Fruit fly (Drosophila melanogaster) whole organism: Measurements from ENCODE around the gene Mnt.

ENCODE experiments used
- CG8478 ChIP-seq: fragments of >200 bp; optimal IDR thresholded peaks from 2 replicates; lab custom pipeline; 2018; ENCODE audit warnings: inconsistent platforms
- Dll ChIP-seq: fragments of >200 bp; optimal IDR thresholded peaks from 2 replicates; lab custom pipeline; 2017
- EcR ChIP-seq, 2 experiments: fragments of >200 bp; optimal IDR thresholded peaks; 2 replicates each; lab custom pipeline; 2017; ENCODE audit warnings: missing biosample characterization in 2 of 2, missing genetic modification characterization in 2 of 2, missing genetic modification reagents in 2 of 2
- pan ChIP-seq: fragments of >200 bp; optimal IDR thresholded peaks from 2 replicates; lab custom pipeline; 2017
- psq ChIP-seq: fragments of >200 bp; optimal IDR thresholded peaks from 2 replicates; lab custom pipeline; 2017
- usp ChIP-seq: fragments of >200 bp; optimal IDR thresholded peaks from 2 replicates; lab custom pipeline; 2017; ENCODE audit warnings: missing biosample characterization, missing genetic modification characterization, mixed read lengths

The Mnt gene

DNA sequence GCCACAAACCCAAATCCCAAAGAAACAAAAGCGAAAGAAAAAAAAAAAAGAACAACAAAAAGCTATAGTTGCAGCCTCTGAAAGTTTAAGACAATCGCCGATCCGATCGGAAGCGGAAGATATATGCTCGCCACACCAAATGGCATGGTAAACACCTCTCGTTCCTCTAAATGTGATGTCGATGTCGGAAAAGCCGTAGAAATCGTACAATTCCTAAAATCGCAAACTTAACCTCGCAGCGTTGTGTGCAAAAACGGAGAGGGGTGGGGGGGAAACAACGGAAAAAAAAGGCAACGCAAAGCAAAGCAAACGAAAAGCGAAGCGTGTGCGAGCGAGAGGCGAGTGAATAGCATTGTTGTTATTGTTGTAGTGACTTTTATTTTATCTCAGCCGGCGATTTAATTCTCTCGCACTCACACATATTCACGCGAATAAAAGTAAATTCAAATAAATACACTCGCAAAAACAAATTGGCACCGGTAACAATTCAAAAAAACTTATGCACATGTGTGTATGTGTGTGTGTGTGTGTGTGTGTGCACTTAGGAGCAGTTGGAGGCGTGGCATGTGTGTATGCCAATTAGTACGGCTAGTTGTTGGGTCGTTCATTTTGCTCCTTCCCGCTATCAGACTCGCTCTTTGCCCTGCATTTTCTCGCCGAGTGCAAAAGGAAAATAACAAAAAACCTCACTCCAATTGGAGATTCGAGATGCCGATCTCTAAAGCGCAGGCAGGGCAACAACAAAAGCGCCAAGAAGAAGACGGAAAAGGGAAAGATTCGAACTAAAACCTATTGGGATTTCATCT lies 48.8 kb downstream of the Mnt start:
- TF ChIP-seq usp: no peak
- TF ChIP-seq EcR (GFP tag; optimal IDR thresholded peaks at IDR 0.05; lab: Kevin White, UChicago): no peak
- TF ChIP-seq psq (lab: Kevin White, UChicago): no peak

DNA sequence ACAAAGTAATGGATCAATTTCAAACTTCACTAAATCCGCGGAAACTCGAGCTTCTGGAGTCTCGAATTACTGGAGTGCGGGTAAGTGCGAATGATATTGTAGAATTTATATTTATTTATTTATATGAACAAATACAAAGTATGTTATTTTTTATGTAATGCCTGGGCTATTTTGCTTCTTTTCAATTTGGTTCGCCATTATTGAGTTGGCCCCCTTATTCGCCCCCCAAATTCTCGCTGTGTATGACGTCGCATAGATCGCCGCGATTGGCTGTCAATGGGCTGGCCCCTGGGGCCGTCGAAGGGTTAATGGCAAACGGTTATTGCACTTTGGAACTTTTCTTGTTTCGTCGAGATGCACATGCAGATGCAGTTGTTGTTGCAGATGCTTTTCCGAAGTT lies 50.0 kb downstream of the Mnt start:
- TF ChIP-seq EcR (GFP tag; optimal IDR thresholded peaks at IDR 0.05; lab: Kevin White, UChicago) (peak in 1 of 2 experiments; percentile 38), psq (lab: Kevin White, UChicago) (no peak)

DNA sequence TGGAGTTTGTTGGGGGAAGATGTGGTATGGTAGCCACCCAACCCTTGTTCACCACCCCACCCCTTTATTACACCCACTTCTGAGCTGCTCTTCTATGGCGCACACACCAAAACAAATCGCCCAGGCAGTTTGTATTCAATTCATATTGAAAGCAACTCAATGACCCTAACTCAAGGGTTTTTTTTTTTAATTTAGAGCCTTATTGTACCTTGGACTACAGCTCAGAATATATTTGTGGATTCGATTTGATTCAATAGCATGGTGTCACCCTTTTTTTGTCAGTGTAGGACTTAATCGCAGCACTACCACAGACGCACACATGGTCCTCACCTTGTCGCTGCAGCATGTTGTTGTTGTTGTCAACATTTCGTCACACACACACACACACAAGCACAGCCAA lies 50.6 kb downstream of the Mnt start:
- no peak for TF ChIP-seq usp
- no peak for TF ChIP-seq CG8478 (lab: Kevin White, UChicago)
- no peak for TF ChIP-seq Dll (lab: Kevin White, UChicago)
- no peak for TF ChIP-seq pan
- TF ChIP-seq psq (lab: Kevin White, UChicago): no peak
- TF ChIP-seq EcR (GFP tag; optimal IDR thresholded peaks at IDR 0.05; lab: Kevin White, UChicago): no peak

DNA sequence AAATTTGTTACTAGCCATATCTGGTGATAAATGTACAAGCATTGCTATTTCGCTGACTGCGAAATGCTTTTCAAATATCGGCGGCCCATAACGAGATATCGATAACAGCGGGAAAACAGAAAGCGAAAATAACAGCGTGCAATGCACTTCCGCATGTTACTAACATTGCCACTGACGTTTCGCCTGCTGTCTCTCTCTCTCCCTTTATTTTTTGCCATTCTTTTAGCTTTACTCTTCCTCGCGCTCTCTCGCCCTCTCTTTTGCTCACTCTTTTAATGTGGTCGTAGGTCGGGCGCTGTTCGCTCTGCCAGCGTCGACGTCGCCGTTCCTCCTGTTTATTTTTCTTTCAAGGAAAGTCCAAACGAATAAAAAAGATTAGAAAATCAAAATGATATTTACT lies 51.4 kb downstream of the Mnt start:
- no peak for TF ChIP-seq pan
- no peak for TF ChIP-seq CG8478 (lab: Kevin White, UChicago)
- TF ChIP-seq Dll (lab: Kevin White, UChicago): no peak
- no peak for TF ChIP-seq EcR (GFP tag; optimal IDR thresholded peaks at IDR 0.05; lab: Kevin White, UChicago)
- no peak for TF ChIP-seq psq (lab: Kevin White, UChicago)
- TF ChIP-seq usp: no peak

DNA sequence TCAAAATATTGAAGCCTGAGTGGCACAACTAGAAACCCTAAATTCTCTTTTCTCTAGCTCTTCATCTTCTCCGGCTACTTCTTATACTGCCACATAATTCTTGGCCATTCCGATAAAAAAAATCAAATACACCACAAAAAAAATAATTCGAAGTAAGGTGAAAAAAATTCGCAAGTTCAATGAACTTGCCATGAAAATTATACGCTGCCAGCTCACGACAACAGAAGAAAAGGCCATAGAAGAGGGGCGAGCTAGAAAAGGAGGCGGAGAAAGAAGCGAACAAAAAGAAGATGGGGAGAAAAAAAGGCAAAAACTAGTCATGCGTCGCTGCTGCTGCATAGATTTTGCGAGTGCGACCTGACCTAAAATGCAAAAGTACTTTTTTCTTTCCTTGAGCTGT lies 53.4 kb downstream of the Mnt start:
- peak in 1 of 2 experiments; percentile 64 for TF ChIP-seq EcR (GFP tag; optimal IDR thresholded peaks at IDR 0.05; lab: Kevin White, UChicago)
- no peak for TF ChIP-seq psq (lab: Kevin White, UChicago)

DNA sequence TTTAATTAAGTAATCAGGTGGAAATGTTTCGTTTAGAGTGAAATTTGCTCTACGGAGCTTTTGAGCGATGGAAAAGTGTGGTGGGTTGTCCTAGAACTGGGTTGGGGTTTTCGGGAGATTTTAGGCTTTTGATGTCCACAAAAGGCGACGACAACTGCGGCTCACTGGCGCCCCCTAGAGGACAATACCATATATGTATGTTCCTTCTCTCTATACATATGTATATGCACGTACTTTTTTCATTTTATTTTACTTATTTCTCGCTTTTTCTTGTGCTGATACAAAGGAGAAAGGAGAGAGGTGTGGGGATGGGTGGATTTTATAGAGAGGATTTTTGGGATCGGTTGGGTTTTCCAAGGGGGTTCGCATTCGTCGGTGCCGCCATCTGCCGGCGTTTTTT lies 54.3 kb downstream of the Mnt start:
- TF ChIP-seq Dll (lab: Kevin White, UChicago) (no peak), CG8478 (lab: Kevin White, UChicago) (no peak)

DNA sequence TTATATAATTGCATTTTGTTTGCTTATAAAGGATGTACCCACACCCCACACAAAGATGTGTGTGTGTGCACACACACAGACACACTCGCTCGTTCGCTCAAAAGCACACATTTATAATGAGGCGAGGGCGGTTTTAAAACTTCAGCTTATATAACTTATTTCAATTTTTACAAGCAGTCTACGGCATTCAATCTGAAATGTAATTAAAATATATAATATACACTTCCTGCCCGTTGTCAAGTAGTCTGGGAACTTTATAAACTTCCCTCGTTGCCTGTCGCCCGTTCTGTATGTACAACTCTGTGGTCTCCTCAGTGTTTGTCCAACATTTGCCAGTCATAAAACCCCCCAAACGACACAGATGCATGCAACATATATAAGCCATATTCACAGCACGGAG lies 59.3 kb downstream of the Mnt start:
- TF ChIP-seq usp: no peak
- no peak for TF ChIP-seq psq (lab: Kevin White, UChicago)
- no peak for TF ChIP-seq pan
- no peak for TF ChIP-seq Dll (lab: Kevin White, UChicago)
- TF ChIP-seq CG8478 (lab: Kevin White, UChicago): no peak
- TF ChIP-seq EcR (GFP tag; optimal IDR thresholded peaks at IDR 0.05; lab: Kevin White, UChicago): no peak

DNA sequence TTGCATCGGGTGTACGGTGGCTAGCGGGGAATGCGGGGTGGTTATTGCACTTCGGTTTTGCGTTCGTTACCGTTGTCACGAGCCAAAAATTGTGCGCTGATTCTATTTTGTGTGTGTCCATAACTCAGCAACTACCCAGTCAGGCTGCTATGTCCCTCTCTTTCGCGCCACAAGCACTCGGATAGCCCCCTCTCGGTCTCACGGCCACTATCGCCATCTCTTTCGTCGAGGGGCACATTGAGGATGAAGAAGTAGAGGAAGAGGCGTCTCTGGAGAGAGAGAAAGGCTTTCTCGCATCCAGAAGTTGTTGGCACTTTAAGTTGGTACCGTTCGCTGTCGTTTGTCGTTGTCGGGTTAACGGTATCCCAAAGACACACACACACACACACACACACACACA lies 66.2 kb downstream of the Mnt start:
- TF ChIP-seq usp: no peak
- no peak for TF ChIP-seq psq (lab: Kevin White, UChicago)
- no peak for TF ChIP-seq CG8478 (lab: Kevin White, UChicago)
- no peak for TF ChIP-seq pan
- no peak for TF ChIP-seq Dll (lab: Kevin White, UChicago)
- no peak for TF ChIP-seq EcR (GFP tag; optimal IDR thresholded peaks at IDR 0.05; lab: Kevin White, UChicago)

DNA sequence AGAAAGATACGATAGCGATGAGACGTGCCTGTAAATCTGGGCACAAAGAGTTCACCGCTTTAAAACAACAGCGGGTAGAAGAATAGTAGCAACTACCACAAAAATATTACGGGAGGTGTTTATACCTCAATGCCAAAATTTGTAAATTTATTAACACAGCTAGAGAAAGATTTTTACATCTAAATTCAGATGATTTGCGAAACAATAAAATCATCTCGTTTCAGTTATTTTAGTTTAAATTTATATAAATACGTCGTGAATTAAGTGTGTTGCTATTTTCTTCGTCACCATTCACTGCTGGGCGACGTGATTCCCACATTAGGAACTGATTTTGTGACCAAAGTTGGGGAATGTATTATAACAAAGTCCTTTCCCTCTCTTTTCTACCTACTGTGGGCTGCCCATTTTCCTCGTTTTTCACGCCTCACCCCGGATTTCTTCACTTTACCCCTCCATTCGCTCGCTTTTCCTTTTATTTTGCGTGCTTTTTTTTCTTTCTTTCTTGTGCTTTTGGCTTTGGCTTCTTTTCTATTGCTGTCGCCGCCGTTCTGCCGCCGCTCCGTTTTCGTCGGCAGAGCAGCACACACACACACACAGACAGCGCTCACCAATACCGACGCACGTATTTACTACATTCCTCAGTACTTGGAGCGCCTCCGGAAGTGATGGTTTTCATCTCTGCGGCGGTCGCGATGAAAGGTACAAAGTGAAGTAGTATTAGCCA lies 67.7 kb downstream of the Mnt start:
- TF ChIP-seq EcR (GFP tag; optimal IDR thresholded peaks at IDR 0.05; lab: Kevin White, UChicago): no peak
- no peak for TF ChIP-seq usp
- TF ChIP-seq CG8478 (lab: Kevin White, UChicago): no peak
- no peak for TF ChIP-seq pan
- no peak for TF ChIP-seq psq (lab: Kevin White, UChicago)

DNA sequence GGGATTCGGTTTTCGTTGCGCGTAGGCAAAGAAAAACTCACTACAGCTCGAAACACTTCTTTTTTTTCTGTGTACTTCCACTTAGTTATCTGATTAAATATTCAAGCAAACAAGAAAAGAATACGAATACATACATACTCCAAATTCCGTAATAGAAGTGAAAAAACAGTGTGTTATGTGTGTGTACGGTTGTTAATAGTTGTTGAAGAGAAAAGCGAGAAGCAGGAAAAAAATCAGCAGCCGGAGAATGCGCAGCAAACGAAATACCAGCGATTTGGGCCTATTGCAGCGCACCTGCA lies 68.2 kb downstream of the Mnt start:
- TF ChIP-seq CG8478 (lab: Kevin White, UChicago) (no peak), usp (no peak), psq (lab: Kevin White, UChicago) (no peak), EcR (GFP tag; optimal IDR thresholded peaks at IDR 0.05; lab: Kevin White, UChicago) (no peak), pan (no peak), Dll (lab: Kevin White, UChicago) (no peak)

DNA sequence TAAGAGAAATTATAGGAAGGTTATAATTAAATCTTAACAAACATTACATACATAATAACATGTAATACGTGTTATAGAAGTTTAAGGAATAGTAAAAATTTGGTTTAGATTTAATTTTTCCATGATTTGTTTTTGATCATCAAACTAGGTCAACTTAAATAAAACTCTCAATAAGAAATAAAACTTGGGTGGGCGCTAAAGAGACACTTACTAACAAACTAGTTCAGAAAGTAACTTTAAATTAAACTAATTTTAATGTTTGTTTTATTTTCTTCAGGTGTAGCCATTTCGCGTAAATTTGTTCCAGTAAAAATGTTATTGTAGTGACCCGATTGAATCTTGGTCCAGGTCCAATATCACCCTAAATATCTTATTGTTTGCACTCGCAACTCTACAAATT lies 68.7 kb downstream of the Mnt start:
- no peak for TF ChIP-seq CG8478 (lab: Kevin White, UChicago)
- no peak for TF ChIP-seq psq (lab: Kevin White, UChicago)
- no peak for TF ChIP-seq Dll (lab: Kevin White, UChicago)
- no peak for TF ChIP-seq usp
- TF ChIP-seq EcR (GFP tag; optimal IDR thresholded peaks at IDR 0.05; lab: Kevin White, UChicago): no peak
- TF ChIP-seq pan: no peak

DNA sequence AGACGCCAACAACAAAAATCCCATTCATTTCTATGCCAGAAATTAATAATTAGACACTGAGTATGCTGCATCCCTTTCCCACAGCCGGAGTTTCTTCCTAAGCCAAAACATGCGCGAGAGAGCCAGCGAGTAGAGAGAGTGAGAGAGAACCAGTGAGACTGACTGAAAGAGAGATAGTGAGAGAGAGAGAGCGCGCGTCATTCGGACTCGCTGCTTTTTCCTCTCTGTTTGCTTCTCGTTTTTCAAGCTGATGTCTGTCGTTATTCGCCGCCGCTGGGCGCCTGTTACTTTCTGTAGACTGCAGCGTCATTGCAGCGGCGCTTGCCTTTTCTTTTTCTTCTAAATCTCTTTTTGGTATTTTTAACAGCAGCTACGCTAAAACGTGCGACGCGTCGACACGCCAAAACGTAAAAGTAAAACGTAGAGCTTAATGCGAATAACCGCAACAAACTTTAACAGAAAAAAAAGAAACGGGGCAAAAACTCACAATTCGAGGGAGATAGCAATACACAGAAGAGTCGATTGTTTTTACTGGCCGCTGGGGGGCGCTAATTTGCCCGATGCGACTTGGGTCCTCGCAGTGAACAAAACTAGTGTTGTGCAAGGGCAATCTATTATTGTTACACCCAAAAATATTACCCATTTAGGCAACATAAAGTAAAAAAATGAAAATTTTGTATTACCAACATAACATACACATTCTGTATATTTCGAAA lies 69.3 kb downstream of the Mnt start:
- TF ChIP-seq psq (lab: Kevin White, UChicago): no peak
- peak in 1 of 2 experiments; percentile 54 for TF ChIP-seq EcR (GFP tag; optimal IDR thresholded peaks at IDR 0.05; lab: Kevin White, UChicago)
- TF ChIP-seq Dll (lab: Kevin White, UChicago): peak; percentile 86
